Worm (Caenorhabditis elegans) whole organism, L1 larva: Measurements from ENCODE around the gene C18H2.5.

Source experiments
- C34B4.2 ChIP-seq: sonication (generic microtip); optimal IDR thresholded peaks from 2 replicates; lab custom pipeline; 2017; ENCODE audit warnings: mild to moderate bottlenecking, missing genetic modification characterization, missing compliant biosample characterization
- F16B12.6 ChIP-seq: fragments of 150-350 bp; optimal IDR thresholded peaks from 2 replicates; lab custom pipeline; 2014; ENCODE audit warnings: missing biosample characterization, missing genetic modification characterization
- aha-1 ChIP-seq: fragments of 150-350 bp; optimal IDR thresholded peaks from 2 replicates; lab custom pipeline; 2014; ENCODE audit warnings: missing biosample characterization, missing genetic modification characterization
- aly-2 ChIP-seq: fragments of 150-350 bp; optimal IDR thresholded peaks from 2 replicates; lab custom pipeline; 2014; ENCODE audit warnings: missing biosample characterization, missing genetic modification characterization
- ceh-8 ChIP-seq: fragments of 200-800 bp; sonication (Bioruptor generic); optimal IDR thresholded peaks from 2 replicates; lab custom pipeline; 2018; ENCODE audit warnings: mild to moderate bottlenecking, missing genetic modification characterization, moderate library complexity, missing compliant biosample characterization
- ceh-82 ChIP-seq, 3 experiments: fragments of 150-350 bp in 1 of 3; sonication (generic microtip) in 2 of 3; optimal IDR thresholded peaks; 2 replicates each; lab custom pipeline; 2014 to 2017; ENCODE audit warnings: missing biosample characterization in 3 of 3, missing genetic modification characterization in 3 of 3
- ces-1 ChIP-seq: fragments of 150-350 bp; optimal IDR thresholded peaks from 2 replicates; lab custom pipeline; 2014; ENCODE audit warnings: missing biosample characterization, missing genetic modification reagents, missing genetic modification characterization
- dsc-1 ChIP-seq: sonication (generic microtip); optimal IDR thresholded peaks from 2 replicates; lab custom pipeline; 2016; ENCODE audit warnings: mild to moderate bottlenecking, missing genetic modification characterization, missing compliant biosample characterization
- efl-1 ChIP-seq, 4 experiments: fragments of 150-350 bp; optimal IDR thresholded peaks in 3 of 4; peaks in 1 of 4; 1 replicate in 1 of 4; 2 replicates in 3 of 4; lab custom pipeline; 2014; ENCODE audit warnings: missing biosample characterization in 2 of 4, missing genetic modification characterization in 2 of 4, missing genetic modification reagents in 2 of 4
- egl-13 ChIP-seq: sonication (generic microtip); optimal IDR thresholded peaks from 2 replicates; lab custom pipeline; 2016; ENCODE audit warnings: missing genotype, missing genetic modification reagents, missing genetic modification characterization, missing compliant biosample characterization
- fkh-10 ChIP-seq: sonication (generic microtip); optimal IDR thresholded peaks from 2 replicates; lab custom pipeline; 2017; ENCODE audit warnings: missing biosample characterization, missing genetic modification reagents, missing genetic modification characterization
- fos-1 ChIP-seq: fragments of 150-350 bp; optimal IDR thresholded peaks from 2 replicates; lab custom pipeline; 2014; ENCODE audit warnings: missing biosample characterization, missing genetic modification characterization
- isw-1 ChIP-seq: fragments of 200-800 bp; sonication (Bioruptor generic); IDR thresholded peaks from 2 replicates; pipeline ENCODE4 v1.3.6; 2022; ENCODE audit warnings: missing genetic modification characterization, missing compliant biosample characterization
- jun-1 ChIP-seq: fragments of 150-350 bp; optimal IDR thresholded peaks from 2 replicates; lab custom pipeline; 2014; ENCODE audit warnings: missing biosample characterization, missing genetic modification reagents, missing genetic modification characterization
- lin-15B ChIP-seq: fragments of 150-350 bp; sonication (generic microtip); optimal IDR thresholded peaks from 3 replicates; lab custom pipeline; 2014; ENCODE audit warnings: missing biosample characterization, missing genetic modification characterization
- lin-35 ChIP-seq, 2 experiments: fragments of 150-350 bp; optimal IDR thresholded peaks; 2 replicates each; lab custom pipeline; 2014; ENCODE audit warnings: missing biosample characterization in 2 of 2, missing genetic modification characterization in 2 of 2, missing genetic modification reagents in 2 of 2
- lir-3 ChIP-seq: sonication (generic microtip); optimal IDR thresholded peaks from 2 replicates; lab custom pipeline; 2016; ENCODE audit warnings: mild to moderate bottlenecking, missing genetic modification characterization, moderate library complexity, missing compliant biosample characterization; ENCODE audit not compliant: poor library complexity
- lsy-2 ChIP-seq, 2 experiments: fragments of 150-350 bp; optimal IDR thresholded peaks; 2 replicates each; lab custom pipeline; 2014; ENCODE audit warnings: missing biosample characterization in 2 of 2, missing genetic modification characterization in 2 of 2
- mab-9 ChIP-seq: fragments of 200-800 bp; sonication (Bioruptor generic); IDR thresholded peaks from 2 replicates; pipeline ENCODE4 v1.3.6; 2022; ENCODE audit warnings: missing genetic modification reagents, missing genetic modification characterization, missing compliant biosample characterization
- mef-2 ChIP-seq: fragments of 150-350 bp; optimal IDR thresholded peaks from 2 replicates; lab custom pipeline; 2014; ENCODE audit warnings: missing biosample characterization, missing genetic modification characterization
- mep-1 ChIP-seq: fragments of 150-350 bp; optimal IDR thresholded peaks from 2 replicates; lab custom pipeline; 2014; ENCODE audit warnings: missing biosample characterization, missing genetic modification characterization
- nhr-12 ChIP-seq: sonication (generic microtip); optimal IDR thresholded peaks from 2 replicates; lab custom pipeline; 2017; ENCODE audit warnings: missing biosample characterization, missing genetic modification characterization
- nhr-237 ChIP-seq: fragments of 150-350 bp; optimal IDR thresholded peaks from 2 replicates; lab custom pipeline; 2014; ENCODE audit warnings: missing biosample characterization, missing genetic modification characterization
- nhr-84 ChIP-seq: sonication (generic microtip); optimal IDR thresholded peaks from 2 replicates; lab custom pipeline; 2017; ENCODE audit warnings: missing biosample characterization, missing genetic modification characterization
- nhr-85 ChIP-seq: sonication (generic microtip); peaks from one replicate; lab custom pipeline; 2016; ENCODE audit warnings: missing genetic modification characterization, inconsistent platforms, missing compliant biosample characterization
- pag-3 ChIP-seq: sonication (generic microtip); optimal IDR thresholded peaks from 2 replicates; lab custom pipeline; 2017; ENCODE audit warnings: missing genetic modification characterization, mild to moderate bottlenecking, missing compliant biosample characterization, antibody characterized with exemption, borderline replicate concordance; ENCODE audit not compliant: insufficient read depth
- pax-3 ChIP-seq: fragments of 200-800 bp; sonication (Bioruptor generic); optimal IDR thresholded peaks from 2 replicates; lab custom pipeline; 2018; ENCODE audit warnings: mild to moderate bottlenecking, missing genetic modification characterization, moderate library complexity, missing compliant biosample characterization
- sox-4 ChIP-seq: sonication (generic microtip); optimal IDR thresholded peaks from 2 replicates; lab custom pipeline; 2016; ENCODE audit warnings: missing genetic modification characterization, missing compliant biosample characterization
- sptf-1 ChIP-seq: fragments of 150-350 bp; optimal IDR thresholded peaks from 2 replicates; lab custom pipeline; 2014; ENCODE audit warnings: missing biosample characterization, missing genetic modification characterization
- swsn-7 ChIP-seq: sonication (generic microtip); optimal IDR thresholded peaks from 2 replicates; lab custom pipeline; 2016; ENCODE audit warnings: missing genetic modification characterization, missing compliant biosample characterization
- unc-130 ChIP-seq: fragments of 150-350 bp; optimal IDR thresholded peaks from 2 replicates; lab custom pipeline; 2017; ENCODE audit warnings: missing biosample characterization, missing genetic modification characterization, inconsistent platforms
- unc-30 ChIP-seq: sonication (generic microtip); optimal IDR thresholded peaks from 2 replicates; lab custom pipeline; 2017; ENCODE audit warnings: missing biosample characterization, missing genetic modification characterization
- unc-62 ChIP-seq: fragments of 150-350 bp; optimal IDR thresholded peaks from 2 replicates; lab custom pipeline; 2014; ENCODE audit warnings: missing biosample characterization, missing genetic modification reagents, missing genetic modification characterization
- vab-15 ChIP-seq: sonication (generic microtip); optimal IDR thresholded peaks from 2 replicates; lab custom pipeline; 2017; ENCODE audit warnings: missing genotype, mild to moderate bottlenecking, missing genetic modification characterization, missing compliant biosample characterization
- zag-1 ChIP-seq: fragments of 150-350 bp; optimal IDR thresholded peaks from 2 replicates; lab custom pipeline; 2014; ENCODE audit warnings: missing biosample characterization, missing genetic modification characterization
- ztf-11 ChIP-seq, 2 experiments: sonication (generic microtip); optimal IDR thresholded peaks; 2 replicates each; lab custom pipeline; 2016 to 2017; ENCODE audit warnings: missing genetic modification characterization in 2 of 2, missing biosample characterization in 1 of 2, missing compliant biosample characterization in 1 of 2
- ztf-4 ChIP-seq: fragments of 150-350 bp; optimal IDR thresholded peaks from 2 replicates; lab custom pipeline; 2014; ENCODE audit warnings: missing biosample characterization, missing genetic modification characterization

C18H2.5 gene

DNA sequence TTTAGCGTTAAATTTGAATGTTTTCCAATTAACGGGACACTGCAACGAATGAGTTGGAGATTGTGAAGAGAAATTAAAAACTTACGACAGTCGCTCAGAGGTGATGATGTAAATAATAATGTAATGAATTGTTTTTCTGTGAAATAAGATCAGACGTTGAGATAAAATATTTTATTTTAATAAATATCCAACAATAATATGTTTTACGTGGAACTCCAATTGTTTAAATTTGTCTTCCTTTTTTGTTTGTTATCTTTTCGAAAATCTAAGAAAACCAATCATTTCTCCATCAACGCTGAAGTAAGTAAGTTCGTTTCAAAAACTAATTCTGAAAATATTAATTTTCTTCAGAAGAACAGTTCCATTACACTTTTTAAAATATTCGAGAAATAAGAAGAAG, at the start of gene C18H2.5:
Gene C18H2.5, minus strand, starts transcription at position 101 of the 400 bp plus-strand sequence.
- TF ChIP-seq ztf-11 (tag; optimal IDR thresholded peaks at IDR 0.05; lab: Kevin White, UChicago) (no peak), unc-130 (tag; lab: Kevin White, UChicago) (no peak), ztf-4 (tag; lab: Kevin White, UChicago) (no peak), mab-9 (GFP tag; lab: Robert Waterston, UW) (no peak), nhr-12 (no peak), fkh-10 (no peak), jun-1 (tag; lab: Kevin White, UChicago) (no peak), egl-13 (tag; lab: Kevin White, UChicago) (no peak), efl-1 (optimal IDR thresholded peaks at IDR 0.05; lab: Kevin White, UChicago) (no peak), efl-1 (GFP tag; optimal IDR thresholded peaks at IDR 0.05 in 1 of 2; lab: Kevin White, UChicago) (no peak), isw-1 (no peak), lir-3 (tag; lab: Kevin White, UChicago) (no peak), vab-15 (tag; lab: Kevin White, UChicago) (no peak), mef-2 (tag; lab: Kevin White, UChicago) (no peak), lin-15B (tag; lab: Kevin White, UChicago) (no peak), fos-1 (tag; lab: Kevin White, UChicago) (no peak), sptf-1 (tag; lab: Kevin White, UChicago) (no peak), nhr-85 (tag; lab: Kevin White, UChicago) (no peak)

DNA sequence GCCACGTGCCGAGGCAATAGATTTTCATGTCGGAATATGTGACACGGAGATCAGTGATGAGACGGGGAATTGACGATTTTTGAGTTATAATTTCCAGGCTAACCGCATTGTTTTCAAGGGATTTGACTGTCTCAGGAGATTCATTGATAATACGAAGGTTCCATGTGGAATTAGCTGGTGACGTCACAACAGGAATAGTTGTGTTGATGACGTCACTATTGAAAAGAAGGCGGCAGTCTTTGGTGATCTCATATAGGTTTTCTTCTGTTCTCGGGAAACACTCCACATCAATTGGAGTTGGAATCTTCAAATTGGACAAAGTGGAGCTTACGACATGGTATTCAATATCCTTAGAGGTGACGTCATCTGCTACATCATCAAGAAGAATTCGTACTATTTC, 49.0 kb upstream of the C18H2.5 start:
- TF ChIP-seq mef-2 (tag; lab: Kevin White, UChicago) = no peak
- no peak for TF ChIP-seq sox-4 (tag; lab: Kevin White, UChicago)
- no peak for TF ChIP-seq unc-30 (tag; lab: Kevin White, UChicago)
- TF ChIP-seq, all 84 proteins: peak for 0

DNA sequence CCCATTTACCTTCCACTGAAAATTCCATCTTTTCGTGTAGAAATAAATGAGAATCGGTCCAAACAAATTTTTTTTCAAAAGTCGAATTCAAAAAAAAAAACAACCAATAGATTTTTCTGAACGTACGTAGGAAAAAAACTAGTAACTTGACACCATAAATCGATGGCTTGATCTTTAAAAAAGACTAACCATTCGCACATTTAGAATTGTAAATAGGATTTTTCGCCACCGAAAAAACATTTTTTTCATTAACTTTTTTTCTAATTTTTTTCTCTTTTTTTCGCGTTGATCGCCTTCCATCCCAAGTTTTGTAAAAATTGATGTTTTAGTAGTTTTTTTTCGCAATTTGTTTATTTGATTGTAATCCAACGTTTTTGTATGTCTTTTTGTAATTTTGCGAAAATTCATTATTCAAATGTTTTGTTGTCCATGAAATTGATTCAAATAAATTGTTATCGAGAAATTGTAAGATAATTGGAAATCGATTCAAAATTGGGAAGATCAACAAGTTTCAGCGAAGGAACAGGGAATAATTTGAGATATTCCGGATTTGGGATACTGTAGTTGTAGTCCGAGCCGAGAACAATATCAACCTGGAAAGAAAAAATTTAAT, 43.6 kb upstream of the C18H2.5 start:
- TF ChIP-seq ztf-4 (tag; lab: Kevin White, UChicago) = peak; percentile 40
- TF ChIP-seq nhr-85 (tag; lab: Kevin White, UChicago) = peak; percentile 65
- no peak for TF ChIP-seq ceh-82 (tag; optimal IDR thresholded peaks at IDR 0.05; lab: Kevin White, UChicago)
- TF ChIP-seq zag-1 = no peak
- peak; percentile 40 for TF ChIP-seq aly-2 (tag; lab: Kevin White, UChicago)
- TF ChIP-seq nhr-84 (tag; lab: Kevin White, UChicago) = no peak
- TF ChIP-seq mep-1 (tag; lab: Kevin White, UChicago) = no peak
- TF ChIP-seq unc-30 (tag; lab: Kevin White, UChicago) = no peak

DNA sequence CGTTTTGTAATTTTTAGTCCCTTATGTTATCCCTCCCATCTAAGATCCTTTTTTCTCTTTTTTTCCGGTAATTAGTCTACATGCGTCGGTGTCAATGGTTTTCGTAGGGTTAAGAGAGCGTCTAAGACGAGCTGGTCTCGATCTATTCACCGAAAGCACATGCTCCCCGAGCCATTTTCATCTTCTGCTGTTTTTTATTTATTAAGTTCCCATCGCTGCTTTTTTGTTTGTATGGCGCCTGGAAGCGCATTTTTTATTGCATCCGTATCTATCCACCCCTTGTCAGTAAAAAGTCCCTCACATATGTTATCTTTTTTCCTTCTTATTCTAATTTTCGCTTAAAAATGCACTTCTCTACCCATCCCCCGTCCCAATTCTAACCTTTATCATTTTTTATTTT, 42.6 kb upstream of the C18H2.5 start:
- TF ChIP-seq lin-35 (GFP tag; optimal IDR thresholded peaks at IDR 0.05; lab: Kevin White, UChicago) (no peak), swsn-7 (tag; lab: Kevin White, UChicago) (no peak), nhr-237 (no peak)

DNA sequence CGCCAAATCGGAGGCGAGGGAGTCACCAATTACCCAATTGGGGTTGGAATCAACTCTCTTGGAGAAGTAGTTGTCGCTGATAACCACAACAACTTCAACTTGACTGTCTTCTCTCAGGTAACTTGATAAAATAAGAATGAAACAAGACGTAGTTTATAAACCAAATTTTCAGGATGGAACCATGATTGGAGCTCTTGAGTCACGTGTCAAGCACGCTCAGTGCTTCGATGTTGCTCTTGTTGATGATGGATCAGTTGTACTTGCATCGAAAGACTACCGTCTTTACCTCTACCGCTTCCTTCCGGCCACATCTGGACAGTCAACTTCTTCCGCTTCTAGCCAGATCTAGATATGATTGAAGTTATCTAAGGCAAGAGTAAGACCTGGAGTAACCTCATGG, 41.8 kb upstream of the C18H2.5 start:
- TF ChIP-seq F16B12.6 (tag; lab: Kevin White, UChicago) (no peak), ces-1 (no peak), dsc-1 (tag; lab: Kevin White, UChicago) (no peak), pax-3 (no peak), unc-62 (GFP tag; lab: Kevin White, UChicago) (no peak), ceh-8 (no peak), unc-130 (tag; lab: Kevin White, UChicago) (no peak), pag-3 (no peak), aha-1 (no peak), lin-35 (GFP tag; optimal IDR thresholded peaks at IDR 0.05; lab: Kevin White, UChicago) (no peak), jun-1 (tag; lab: Kevin White, UChicago) (no peak), ceh-82 (tag; optimal IDR thresholded peaks at IDR 0.05; lab: Kevin White, UChicago) (no peak), C34B4.2 (no peak), mef-2 (tag; lab: Kevin White, UChicago) (no peak), lsy-2 (tag; optimal IDR thresholded peaks at IDR 0.05; lab: Kevin White, UChicago) (no peak), swsn-7 (tag; lab: Kevin White, UChicago) (no peak)
